Fruit fly (Drosophila melanogaster) whole organism: ENCODE results near the gene CG2794.
A peak's percentile ranks its signal among the peaks of the same experiment; 100 is the strongest.

ENCODE experiments used
- CG8478 ChIP-seq: fragments of >200 bp; optimal IDR thresholded peaks from 2 replicates; lab custom pipeline; 2018; ENCODE audit warnings: inconsistent platforms
- Dll ChIP-seq: fragments of >200 bp; optimal IDR thresholded peaks from 2 replicates; lab custom pipeline; 2017
- EcR ChIP-seq, 2 experiments: fragments of >200 bp; optimal IDR thresholded peaks; 2 replicates each; lab custom pipeline; 2017; ENCODE audit warnings: missing biosample characterization in 2 of 2, missing genetic modification characterization in 2 of 2, missing genetic modification reagents in 2 of 2
- pan ChIP-seq: fragments of >200 bp; optimal IDR thresholded peaks from 2 replicates; lab custom pipeline; 2017
- psq ChIP-seq: fragments of >200 bp; optimal IDR thresholded peaks from 2 replicates; lab custom pipeline; 2017
- usp ChIP-seq: fragments of >200 bp; optimal IDR thresholded peaks from 2 replicates; lab custom pipeline; 2017; ENCODE audit warnings: missing biosample characterization, missing genetic modification characterization, mixed read lengths

CG2794 gene

DNA sequence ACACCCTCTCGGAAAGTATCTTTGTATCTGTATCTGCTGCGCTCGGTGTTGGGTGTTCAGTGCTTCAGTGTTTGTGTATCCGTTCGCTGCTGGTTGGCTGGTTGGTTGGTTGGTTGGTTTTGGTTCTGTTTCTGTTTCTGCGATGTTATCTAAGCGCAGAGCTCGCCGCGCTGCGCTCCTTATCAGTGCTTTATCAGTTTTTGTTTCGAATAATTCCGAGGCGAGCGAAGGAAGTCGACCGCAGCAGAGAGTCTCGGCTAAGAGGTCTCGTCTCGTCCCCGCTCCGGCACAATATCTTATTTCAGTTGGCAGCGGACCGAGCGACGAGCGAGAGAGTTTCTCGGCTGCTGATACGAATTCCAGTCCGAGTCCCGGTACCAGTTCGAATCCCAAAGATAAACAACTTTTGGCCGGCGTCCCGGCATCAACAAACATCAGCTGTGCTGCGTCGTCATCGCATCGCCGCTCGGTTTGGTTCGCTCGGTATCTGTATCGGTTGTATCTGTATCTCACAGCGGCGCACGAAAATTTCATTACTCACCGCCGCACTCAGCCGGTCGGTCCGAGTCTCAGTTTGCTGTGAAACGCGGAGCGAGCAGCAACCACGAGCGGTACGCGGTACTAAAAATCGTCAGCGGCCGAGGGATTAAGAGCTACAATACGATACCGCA is 40.7 kb upstream of the CG2794 start:
- TF ChIP-seq EcR (GFP tag; optimal IDR thresholded peaks at IDR 0.05; lab: Kevin White, UChicago) (no peak), usp (GFP tag; lab: Kevin White, UChicago) (no peak), psq (lab: Kevin White, UChicago) (no peak), pan (lab: Kevin White, UChicago) (no peak), Dll (lab: Kevin White, UChicago) (no peak), CG8478 (lab: Kevin White, UChicago) (no peak)

DNA sequence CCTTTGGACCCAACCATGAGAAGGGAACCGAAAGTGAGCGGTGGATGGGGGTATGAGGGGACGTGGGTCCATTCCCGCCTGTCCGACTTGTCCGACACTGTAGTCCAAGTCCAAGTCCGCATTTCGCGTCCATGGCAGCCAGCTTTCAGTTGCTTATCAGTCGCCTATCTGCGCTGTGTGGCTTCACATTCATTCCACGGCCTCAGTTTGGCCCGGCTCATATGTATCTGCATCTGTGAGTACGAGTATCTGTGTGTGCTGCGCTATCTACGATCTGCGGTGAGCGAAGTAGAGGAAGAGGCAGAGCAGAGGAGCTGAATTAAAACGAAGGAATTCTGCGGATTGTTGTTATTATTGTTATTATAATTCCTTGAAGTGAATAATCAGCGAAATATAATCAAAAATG is 39.4 kb upstream of the CG2794 start:
- TF ChIP-seq Dll (lab: Kevin White, UChicago) (no peak), usp (GFP tag; lab: Kevin White, UChicago) (no peak), psq (lab: Kevin White, UChicago) (no peak), pan (lab: Kevin White, UChicago) (no peak), EcR (GFP tag; optimal IDR thresholded peaks at IDR 0.05; lab: Kevin White, UChicago) (no peak), CG8478 (lab: Kevin White, UChicago) (no peak)

DNA sequence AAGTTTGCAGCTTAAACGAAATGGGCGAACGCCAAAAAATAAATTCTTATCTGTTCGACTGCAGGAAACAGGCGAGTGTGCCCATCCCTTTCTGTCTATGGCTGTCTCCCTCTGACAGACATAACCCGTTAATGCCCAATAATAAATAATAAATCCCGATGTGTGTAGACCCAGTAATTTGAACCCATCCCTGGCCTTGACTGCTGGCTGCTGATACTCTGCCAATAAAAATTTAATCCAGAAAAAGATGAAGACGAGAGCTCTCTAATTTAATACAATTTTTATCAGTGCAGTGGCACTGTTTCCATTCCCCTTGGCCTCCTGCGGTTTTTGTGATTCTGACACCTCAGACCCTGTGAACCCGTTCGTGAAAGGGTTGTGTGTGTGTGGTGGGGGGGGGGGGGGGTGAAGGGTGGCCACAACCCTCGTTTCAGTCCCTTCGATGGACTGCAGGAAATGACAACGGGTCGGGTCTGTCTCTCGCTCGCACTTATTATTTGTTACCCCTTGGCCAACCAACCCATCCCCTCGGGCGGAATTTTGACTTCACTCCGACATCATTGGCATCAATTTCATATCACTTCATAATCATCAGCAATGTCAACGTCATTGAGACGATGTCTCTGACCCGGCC is 38.3 kb upstream of the CG2794 start:
- TF ChIP-seq pan (lab: Kevin White, UChicago) (no peak), Dll (lab: Kevin White, UChicago) (no peak), EcR (GFP tag; optimal IDR thresholded peaks at IDR 0.05; lab: Kevin White, UChicago) (no peak), CG8478 (lab: Kevin White, UChicago) (no peak), psq (lab: Kevin White, UChicago) (no peak), usp (GFP tag; lab: Kevin White, UChicago) (no peak)

DNA sequence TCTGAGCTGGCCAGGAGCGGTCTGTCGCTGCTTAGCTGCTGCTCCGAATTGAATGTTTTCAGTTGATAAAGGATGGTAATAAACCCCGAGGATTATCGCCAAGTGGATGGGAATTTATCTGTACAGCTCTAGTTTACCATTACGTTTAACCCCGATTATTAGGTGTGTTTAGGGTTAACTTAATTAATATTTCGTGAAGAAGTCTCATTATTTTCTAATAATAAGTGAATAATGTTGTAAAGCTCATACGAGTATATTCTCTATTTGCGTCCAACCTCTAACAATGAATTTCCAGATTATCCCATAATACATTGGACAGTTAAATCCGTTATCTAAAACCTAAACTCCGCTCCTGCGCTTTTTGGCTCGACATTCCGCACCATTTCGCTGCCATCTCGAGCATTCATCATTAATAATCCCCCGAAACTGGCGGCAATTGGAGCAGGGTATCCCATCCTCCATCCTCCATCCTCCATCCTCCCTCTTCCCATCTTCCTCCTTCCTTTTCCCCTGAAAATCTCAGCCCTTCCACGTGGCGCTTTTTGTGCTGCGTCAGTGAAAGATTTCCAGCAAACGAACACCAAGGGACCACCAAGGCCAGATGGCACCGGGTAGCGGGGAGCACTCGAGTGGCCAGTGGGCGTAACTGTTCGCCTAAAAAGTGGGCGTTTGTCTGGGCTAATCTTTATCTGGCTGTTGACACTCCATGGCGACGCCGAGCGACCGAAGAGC is 37.6 kb upstream of the CG2794 start:
- no peak for TF ChIP-seq usp (GFP tag; lab: Kevin White, UChicago)
- no peak for TF ChIP-seq CG8478 (lab: Kevin White, UChicago)
- TF ChIP-seq pan (lab: Kevin White, UChicago): no peak

DNA sequence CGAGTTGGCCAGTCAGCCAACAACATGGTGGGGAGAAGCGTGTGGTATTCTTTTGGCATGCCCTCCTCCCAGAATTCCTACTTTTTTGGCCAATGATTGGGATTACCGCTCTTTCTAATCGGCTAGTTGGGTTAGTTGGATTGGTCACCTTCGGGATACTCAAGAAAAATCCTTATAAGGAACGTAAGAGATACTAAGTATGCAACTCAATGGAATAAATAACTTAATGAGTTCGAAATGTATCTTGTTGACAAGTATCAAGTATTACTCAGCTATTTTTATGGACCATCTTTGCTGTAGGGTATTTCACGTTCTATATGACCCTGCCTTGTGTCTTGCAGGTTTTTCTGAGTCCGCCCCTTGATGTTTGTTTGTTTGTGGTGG is 37.0 kb upstream of the CG2794 start:
- no peak for TF ChIP-seq Dll (lab: Kevin White, UChicago)
- no peak for TF ChIP-seq pan (lab: Kevin White, UChicago)
- no peak for TF ChIP-seq EcR (GFP tag; optimal IDR thresholded peaks at IDR 0.05; lab: Kevin White, UChicago)
- no peak for TF ChIP-seq usp (GFP tag; lab: Kevin White, UChicago)
- TF ChIP-seq CG8478 (lab: Kevin White, UChicago): no peak
- no peak for TF ChIP-seq psq (lab: Kevin White, UChicago)

DNA sequence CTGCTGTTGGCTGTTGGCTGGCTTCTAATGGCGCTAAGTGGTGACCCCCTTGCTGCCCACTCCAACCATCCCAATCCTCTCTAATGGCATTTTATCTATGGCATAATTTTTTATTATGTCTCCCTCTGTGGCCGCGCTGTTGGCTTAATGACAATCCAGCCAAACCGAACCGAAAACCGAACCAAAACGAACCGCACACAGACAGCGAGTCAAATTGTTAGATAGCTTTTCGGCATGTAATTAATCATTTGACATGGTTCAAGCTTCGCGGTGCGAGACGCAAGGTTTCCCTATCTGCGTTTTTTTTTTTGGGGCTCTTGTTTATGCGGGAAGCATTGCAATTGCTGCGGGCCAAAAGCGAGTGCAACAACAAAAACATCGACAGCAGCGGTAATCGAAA is 36.3 kb upstream of the CG2794 start:
- TF ChIP-seq EcR (GFP tag; optimal IDR thresholded peaks at IDR 0.05; lab: Kevin White, UChicago): no peak
- no peak for TF ChIP-seq usp (GFP tag; lab: Kevin White, UChicago)
- no peak for TF ChIP-seq pan (lab: Kevin White, UChicago)
- TF ChIP-seq Dll (lab: Kevin White, UChicago): no peak
- TF ChIP-seq psq (lab: Kevin White, UChicago): no peak
- no peak for TF ChIP-seq CG8478 (lab: Kevin White, UChicago)

DNA sequence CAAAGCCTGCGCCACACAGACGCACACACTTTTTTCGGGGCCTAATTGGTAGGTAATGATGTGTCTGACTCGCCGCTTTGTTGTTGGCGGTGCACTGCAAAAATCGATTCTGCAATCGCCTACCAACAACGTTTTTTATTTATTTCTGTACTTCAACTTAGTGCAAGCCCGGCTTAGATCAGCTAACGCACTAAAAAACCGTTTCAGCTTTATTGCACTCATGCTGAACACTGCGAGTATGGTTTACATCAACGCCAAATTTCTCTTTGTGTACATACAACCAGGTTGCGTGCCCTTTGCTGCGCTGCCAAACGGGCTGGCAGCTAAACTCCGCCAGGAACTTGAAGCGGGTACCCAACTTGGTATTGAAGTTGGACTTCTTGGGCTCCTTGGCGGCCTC is 33.7 kb upstream of the CG2794 start:
- TF ChIP-seq Dll (lab: Kevin White, UChicago): peak; percentile 13
- TF ChIP-seq pan (lab: Kevin White, UChicago): no peak
- TF ChIP-seq CG8478 (lab: Kevin White, UChicago): no peak

DNA sequence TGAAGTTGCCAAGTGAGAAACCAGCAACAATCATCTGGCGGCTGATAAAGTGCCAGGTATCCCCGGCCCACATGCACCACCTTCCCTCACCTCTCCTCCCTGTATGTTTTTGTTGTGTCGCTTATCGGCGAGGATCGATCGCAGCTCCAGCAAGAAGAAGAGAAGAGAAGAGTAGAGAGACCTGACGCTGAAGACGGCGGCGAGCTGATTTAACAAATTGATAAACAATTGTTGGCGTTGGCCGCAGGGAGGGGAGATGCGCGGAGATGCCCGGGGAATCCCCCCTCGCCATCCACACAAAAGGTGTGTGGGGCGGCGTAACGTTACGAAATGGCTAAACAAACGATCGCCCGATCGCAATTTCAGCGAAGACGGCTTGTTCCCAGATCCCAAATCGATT is 30.2 kb upstream of the CG2794 start:
- TF ChIP-seq EcR (GFP tag; optimal IDR thresholded peaks at IDR 0.05; lab: Kevin White, UChicago) (no peak), psq (lab: Kevin White, UChicago) (no peak), pan (lab: Kevin White, UChicago) (no peak), usp (GFP tag; lab: Kevin White, UChicago) (no peak), CG8478 (lab: Kevin White, UChicago) (no peak), Dll (lab: Kevin White, UChicago) (no peak)

DNA sequence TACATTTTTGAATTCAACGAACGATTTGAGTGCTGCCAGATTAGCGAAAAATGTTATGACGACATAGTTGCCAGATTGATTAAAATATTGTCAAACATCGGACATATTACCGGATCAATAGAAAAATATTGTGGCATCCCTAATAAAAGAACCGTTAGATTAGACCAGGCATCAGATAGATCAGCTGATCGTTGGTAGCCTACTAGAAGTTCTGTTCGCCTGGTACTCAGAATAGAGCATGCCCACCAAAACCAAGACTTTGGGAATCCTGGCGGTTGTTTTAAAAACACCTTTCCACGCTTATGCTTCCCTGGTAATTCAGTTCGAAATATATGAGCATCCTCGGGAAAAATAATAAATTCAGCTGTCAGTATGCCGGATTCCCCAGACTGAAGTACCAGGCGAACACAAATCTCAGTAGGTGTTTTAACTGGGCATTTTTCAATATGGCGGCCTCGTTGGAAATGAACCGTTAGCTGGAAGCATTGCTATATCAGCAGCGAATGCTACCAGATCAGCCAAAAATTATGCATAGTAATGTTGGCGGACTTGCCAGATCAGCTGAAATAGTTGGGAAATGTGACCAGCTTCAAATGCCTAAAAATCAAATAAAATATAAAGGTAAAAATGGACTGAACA is 23.3 kb upstream of the CG2794 start:
- no peak for TF ChIP-seq psq (lab: Kevin White, UChicago)
- TF ChIP-seq pan (lab: Kevin White, UChicago): no peak
- no peak for TF ChIP-seq usp (GFP tag; lab: Kevin White, UChicago)
- TF ChIP-seq Dll (lab: Kevin White, UChicago): no peak
- TF ChIP-seq CG8478 (lab: Kevin White, UChicago): no peak
- TF ChIP-seq EcR (GFP tag; optimal IDR thresholded peaks at IDR 0.05; lab: Kevin White, UChicago): no peak

DNA sequence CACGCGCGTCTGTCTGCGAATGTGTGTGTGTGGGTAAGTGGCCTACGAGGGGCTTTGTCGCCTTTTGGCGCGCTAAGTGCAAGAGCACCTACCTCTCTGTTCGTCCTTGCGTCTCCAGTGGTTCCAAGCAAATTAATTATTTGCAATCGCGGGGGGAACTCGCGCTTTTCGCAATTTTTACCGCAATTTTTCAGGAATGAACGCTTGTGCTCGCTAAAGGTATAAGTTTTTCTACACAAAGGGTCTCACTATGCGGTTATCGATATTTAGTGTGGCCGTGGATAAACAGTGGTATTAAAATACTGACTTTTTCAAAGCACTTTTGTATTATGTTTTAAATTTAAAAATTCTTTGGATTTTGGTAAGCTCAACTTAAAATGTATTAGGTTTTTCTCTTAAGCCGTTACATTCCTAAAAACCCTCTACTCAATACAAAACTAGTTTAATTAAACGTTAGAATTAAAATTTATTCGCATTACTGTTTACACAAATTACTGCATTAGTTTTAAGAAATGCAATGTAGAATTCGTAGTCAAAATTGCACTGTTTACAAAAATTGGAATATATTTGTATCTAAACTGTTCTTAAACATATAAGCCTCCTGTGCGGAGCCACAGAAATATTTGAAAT is 21.5 kb upstream of the CG2794 start, which contains the start of gene lwr:
Gene lwr (minus strand): TSS at position 243 of the 630 bp plus-strand sequence.
- TF ChIP-seq Dll (lab: Kevin White, UChicago) (no peak), psq (lab: Kevin White, UChicago) (no peak), CG8478 (lab: Kevin White, UChicago) (no peak), EcR (GFP tag; optimal IDR thresholded peaks at IDR 0.05; lab: Kevin White, UChicago) (no peak), usp (GFP tag; lab: Kevin White, UChicago) (no peak), pan (lab: Kevin White, UChicago) (no peak)
